Worm (Caenorhabditis elegans) whole organism, L4/young adult: ENCODE measurements around the gene iars-1.

Experiments used
- W03F9.2 ChIP-seq: fragments of 150-350 bp; optimal IDR thresholded peaks from 2 replicates; lab custom pipeline; 2014; ENCODE audit warnings: missing biosample characterization, missing genetic modification characterization
- dao-5 ChIP-seq: sonication (generic microtip); optimal IDR thresholded peaks from 2 replicates; lab custom pipeline; 2016; ENCODE audit warnings: missing genotype, missing genetic modification characterization, moderate library complexity, missing compliant biosample characterization
- him-1 ChIP-seq: sonication (generic microtip); optimal IDR thresholded peaks from 2 replicates; lab custom pipeline; 2016; ENCODE audit warnings: missing genotype, missing genetic modification reagents, missing genetic modification characterization, missing compliant biosample characterization

- TF ChIP-seq him-1 = no peak
- TF ChIP-seq dao-5 (tag; lab: Kevin White, UChicago) = no peak
- no peak for TF ChIP-seq W03F9.2
Measured at ce11 chrIV:10347528-10347927, 20.9 kb upstream of the iars-1 start.
